Fruit fly (Drosophila melanogaster) whole organism, prepupa: ENCODE results near the gene Hsp26.

Experiments used
- CG10631 ChIP-seq: fragments of 200-800 bp; sonication (Bioruptor generic); optimal IDR thresholded peaks from 2 replicates; lab custom pipeline; 2016; ENCODE audit warnings: missing biosample characterization, missing genetic modification characterization
- CG10669 ChIP-seq: fragments of 200-800 bp; sonication (Bioruptor generic); optimal IDR thresholded peaks from 3 replicates; lab custom pipeline; 2018; ENCODE audit warnings: missing biosample characterization, mild to moderate bottlenecking, missing genetic modification characterization, moderate library complexity
- CG11294 ChIP-seq: fragments of 200-800 bp; sonication (Bioruptor generic); IDR thresholded peaks from 2 replicates; pipeline ENCODE4 v1.3.6; 2022; ENCODE audit warnings: missing biosample characterization, missing genetic modification characterization
- CG15336 ChIP-seq: fragments of 200-800 bp; sonication (Bioruptor generic); IDR thresholded peaks from 2 replicates; pipeline ENCODE4 v1.3.6; 2022; ENCODE audit warnings: missing biosample characterization, missing genetic modification characterization
- CG1621 ChIP-seq: fragments of 200-800 bp; sonication (Bioruptor generic); optimal IDR thresholded peaks from 3 replicates; lab custom pipeline; 2018; ENCODE audit warnings: missing biosample characterization, mild to moderate bottlenecking, missing genetic modification characterization
- CG16779 ChIP-seq: fragments of 200-800 bp; sonication (Bioruptor generic); optimal IDR thresholded peaks from 3 replicates; lab custom pipeline; 2017; ENCODE audit warnings: missing biosample characterization, mild to moderate bottlenecking, missing genetic modification characterization
- CG31627 ChIP-seq: fragments of 200-800 bp; sonication (Bioruptor generic); optimal IDR thresholded peaks from 3 replicates; lab custom pipeline; 2016; ENCODE audit warnings: missing biosample characterization, missing genetic modification characterization
- CG32006 ChIP-seq: fragments of 200-800 bp; sonication (Bioruptor generic); optimal IDR thresholded peaks from 3 replicates; lab custom pipeline; 2017; ENCODE audit warnings: missing biosample characterization, mild to moderate bottlenecking, missing genetic modification characterization
- CG34406 ChIP-seq: fragments of 200-800 bp; sonication (Bioruptor generic); optimal IDR thresholded peaks from 3 replicates; lab custom pipeline; 2016; ENCODE audit warnings: missing biosample characterization, missing genetic modification characterization
- CG3919 ChIP-seq: fragments of 200-800 bp; sonication (Bioruptor generic); optimal IDR thresholded peaks from 3 replicates; lab custom pipeline; 2016; ENCODE audit warnings: missing biosample characterization, missing genetic modification characterization
- CG6163 ChIP-seq: fragments of 200-800 bp; sonication (Bioruptor generic); IDR thresholded peaks from 3 replicates; pipeline ENCODE4 v1.3.6; 2022; ENCODE audit warnings: missing biosample characterization, missing genetic modification characterization
- CG6792 ChIP-seq: fragments of 200-800 bp; sonication (Bioruptor generic); optimal IDR thresholded peaks from 3 replicates; lab custom pipeline; 2016; ENCODE audit warnings: missing biosample characterization, missing genetic modification characterization
- CG6808 ChIP-seq: fragments of 200-800 bp; sonication (Bioruptor generic); optimal IDR thresholded peaks from 3 replicates; lab custom pipeline; 2017; ENCODE audit warnings: missing biosample characterization, missing genetic modification characterization, mild to moderate bottlenecking, moderate library complexity, missing genetic modification reagents
- CG6854 ChIP-seq: fragments of 200-800 bp; sonication (Bioruptor generic); optimal IDR thresholded peaks from 2 replicates; lab custom pipeline; 2017; ENCODE audit warnings: missing biosample characterization, mild to moderate bottlenecking, missing genetic modification characterization
- CG8119 ChIP-seq: fragments of 200-800 bp; sonication (Bioruptor generic); IDR thresholded peaks from 3 replicates; pipeline ENCODE4 v1.3.6; 2022; ENCODE audit warnings: missing biosample characterization, missing genetic modification characterization
- CG8632 ChIP-seq: fragments of 200-800 bp; sonication (Bioruptor generic); optimal IDR thresholded peaks from 3 replicates; lab custom pipeline; 2016; ENCODE audit warnings: missing biosample characterization, missing genetic modification characterization
- CG9139 ChIP-seq: fragments of 200-800 bp; sonication (Bioruptor generic); optimal IDR thresholded peaks from 3 replicates; lab custom pipeline; 2017; ENCODE audit warnings: missing biosample characterization, mild to moderate bottlenecking, missing genetic modification characterization
- Eip75B ChIP-seq: fragments of 200-800 bp; sonication (Bioruptor generic); optimal IDR thresholded peaks from 3 replicates; lab custom pipeline; 2016; ENCODE audit warnings: missing biosample characterization, missing genetic modification characterization
- Eip93F ChIP-seq: fragments of 200-800 bp; sonication (Bioruptor generic); optimal IDR thresholded peaks from 2 replicates; lab custom pipeline; 2016; ENCODE audit warnings: missing biosample characterization, mild to moderate bottlenecking, missing genetic modification characterization
- Ets21C ChIP-seq: fragments of 200-800 bp; sonication (Bioruptor generic); optimal IDR thresholded peaks from 3 replicates; lab custom pipeline; 2016; ENCODE audit warnings: missing biosample characterization, missing genetic modification characterization
- Ets96B ChIP-seq: fragments of 200-800 bp; optimal IDR thresholded peaks from 2 replicates; lab custom pipeline; 2019; ENCODE audit warnings: missing biosample characterization, mild to moderate bottlenecking, missing genetic modification characterization, moderate library complexity
- Gug ChIP-seq: fragments of 200-800 bp; sonication (Bioruptor generic); IDR thresholded peaks from 2 replicates; pipeline ENCODE4 v1.3.6; 2022; ENCODE audit warnings: missing biosample characterization, missing genetic modification characterization
- Hr4 ChIP-seq: fragments of 200-800 bp; sonication (Bioruptor generic); optimal IDR thresholded peaks from 3 replicates; lab custom pipeline; 2016; ENCODE audit warnings: missing biosample characterization, missing genetic modification characterization
- Lpt ChIP-seq: fragments of 200-800 bp; sonication (Bioruptor generic); optimal IDR thresholded peaks from 3 replicates; lab custom pipeline; 2016; ENCODE audit warnings: missing biosample characterization, missing genetic modification characterization
- OdsH ChIP-seq: fragments of 200-800 bp; sonication (Bioruptor generic); optimal IDR thresholded peaks from 3 replicates; lab custom pipeline; 2016; ENCODE audit warnings: missing biosample characterization, missing genetic modification characterization
- Smox ChIP-seq: fragments of 200-800 bp; sonication (Bioruptor generic); optimal IDR thresholded peaks from 3 replicates; lab custom pipeline; 2016; ENCODE audit warnings: missing biosample characterization, missing genetic modification characterization
- Sox102F ChIP-seq: fragments of 200-800 bp; sonication (Bioruptor generic); optimal IDR thresholded peaks from 2 replicates; lab custom pipeline; 2016; ENCODE audit warnings: missing biosample characterization, mild to moderate bottlenecking, missing genetic modification characterization
- Sox14 ChIP-seq: fragments of 200-800 bp; sonication (Bioruptor generic); optimal IDR thresholded peaks from 3 replicates; lab custom pipeline; 2016; ENCODE audit warnings: missing biosample characterization, missing genetic modification characterization
- Sox15 ChIP-seq: fragments of 200-800 bp; sonication (Bioruptor generic); optimal IDR thresholded peaks from 3 replicates; lab custom pipeline; 2016; ENCODE audit warnings: missing biosample characterization, missing genetic modification characterization
- cyc ChIP-seq: fragments of 200-800 bp; sonication (Bioruptor generic); optimal IDR thresholded peaks from 3 replicates; lab custom pipeline; 2016; ENCODE audit warnings: missing biosample characterization, missing genetic modification characterization
- dsx ChIP-seq: fragments of 200-800 bp; optimal IDR thresholded peaks from 3 replicates; lab custom pipeline; 2019; ENCODE audit warnings: missing biosample characterization, mild to moderate bottlenecking, missing genetic modification characterization, moderate library complexity; ENCODE audit not compliant: poor library complexity, severe bottlenecking
- eg ChIP-seq: fragments of 200-800 bp; sonication (Bioruptor generic); IDR thresholded peaks from 3 replicates; pipeline ENCODE4 v1.3.6; 2022; ENCODE audit warnings: missing biosample characterization, missing genetic modification characterization
- fd59A ChIP-seq: fragments of 200-800 bp; sonication (Bioruptor generic); optimal IDR thresholded peaks from 2 replicates; lab custom pipeline; 2017; ENCODE audit warnings: missing biosample characterization, mild to moderate bottlenecking, missing genetic modification characterization, missing genetic modification reagents
- fkh ChIP-seq: fragments of 200-800 bp; sonication (Bioruptor generic); optimal IDR thresholded peaks from 3 replicates; lab custom pipeline; 2017; ENCODE audit warnings: missing biosample characterization, mild to moderate bottlenecking, missing genetic modification characterization, moderate library complexity
- lz ChIP-seq: fragments of 200-800 bp; sonication (Bioruptor generic); optimal IDR thresholded peaks from 3 replicates; lab custom pipeline; 2016; ENCODE audit warnings: missing biosample characterization, missing genetic modification characterization
- net ChIP-seq: fragments of 200-800 bp; sonication (Bioruptor generic); optimal IDR thresholded peaks from 3 replicates; lab custom pipeline; 2016; ENCODE audit warnings: missing biosample characterization, missing genetic modification characterization
- pdm3 ChIP-seq: fragments of 200-800 bp; sonication (Bioruptor generic); optimal IDR thresholded peaks from 3 replicates; lab custom pipeline; 2016; ENCODE audit warnings: missing biosample characterization, missing genetic modification characterization
- salr ChIP-seq, 2 experiments: fragments of 200-800 bp; sonication (Bioruptor generic); optimal IDR thresholded peaks; 3 replicates each; lab custom pipeline; 2016 to 2018; ENCODE audit warnings: missing biosample characterization in 2 of 2, missing genetic modification characterization in 2 of 2, mild to moderate bottlenecking in 1 of 2
- spab ChIP-seq: fragments of 200-800 bp; sonication (Bioruptor generic); optimal IDR thresholded peaks from 2 replicates; lab custom pipeline; 2017; ENCODE audit warnings: missing biosample characterization, mild to moderate bottlenecking, missing genetic modification characterization, missing genetic modification reagents
- ss ChIP-seq, 2 experiments: fragments of 200-800 bp; sonication (Bioruptor generic); optimal IDR thresholded peaks; 2 replicates in 1 of 2; 3 replicates in 1 of 2; lab custom pipeline; 2017 to 2018; ENCODE audit warnings: mild to moderate bottlenecking in 2 of 2, missing biosample characterization in 2 of 2, missing genetic modification characterization in 2 of 2, moderate library complexity in 1 of 2
- svp ChIP-seq: fragments of 200-800 bp; sonication (Bioruptor generic); peaks from one replicate; lab custom pipeline; 2016; ENCODE audit warnings: missing biosample characterization, missing genetic modification characterization
- vri ChIP-seq: fragments of 200-800 bp; sonication (Bioruptor generic); optimal IDR thresholded peaks from 3 replicates; lab custom pipeline; 2016; ENCODE audit warnings: missing biosample characterization, mild to moderate bottlenecking, missing genetic modification characterization

Hsp26 gene

DNA sequence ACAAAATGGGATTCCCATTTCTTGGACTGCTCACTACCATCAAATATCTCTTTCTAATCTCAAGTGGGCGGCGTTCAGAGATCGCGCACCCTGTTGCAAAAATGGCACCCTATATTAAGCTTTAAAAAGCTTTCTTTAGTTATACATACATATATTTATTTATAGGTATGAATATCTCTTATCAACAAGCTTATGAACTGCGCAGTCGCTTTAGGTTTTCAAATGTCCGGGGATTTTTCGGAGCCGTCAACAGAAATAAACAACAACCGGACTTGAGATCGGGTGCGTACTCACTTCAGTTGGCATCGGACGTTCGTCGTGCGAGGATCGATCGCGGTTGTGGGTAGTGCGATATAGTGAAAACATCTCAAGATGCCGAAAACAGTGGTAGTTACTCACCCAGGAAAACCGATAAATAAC lies 27.9 kb downstream of the Hsp26 start, which contains the start of gene PGRP-LF (continued):
- TF ChIP-seq Sox14 (no peak), CG16779 (tag; lab: Kevin White, UChicago) (peak; percentile 58), OdsH (peak; percentile 38), Sox102F (peak; percentile 21)

DNA sequence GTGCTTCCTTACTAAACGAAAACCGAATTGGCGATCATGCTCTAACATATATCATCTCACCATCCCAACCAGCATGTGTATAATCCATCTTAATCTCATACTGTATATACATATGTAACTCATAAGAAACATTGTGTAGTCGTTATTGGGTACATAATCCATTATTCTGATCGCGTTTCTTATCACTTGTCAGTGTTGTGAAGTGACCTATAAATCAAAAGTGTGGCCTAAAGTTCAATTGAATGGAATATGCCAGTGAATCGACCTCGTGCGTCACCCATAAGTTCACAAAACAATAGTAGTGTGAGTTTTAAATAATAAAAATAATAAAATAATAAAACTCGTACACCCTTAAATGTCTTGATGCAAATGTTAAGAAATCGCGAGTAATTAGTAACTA lies 32.1 kb downstream of the Hsp26 start:
- TF ChIP-seq svp = peak; percentile 69
- no peak for TF ChIP-seq CG8119 (GFP tag; lab: Robert Waterston, UW)
- TF ChIP-seq, all 60 proteins: peak for 1

DNA sequence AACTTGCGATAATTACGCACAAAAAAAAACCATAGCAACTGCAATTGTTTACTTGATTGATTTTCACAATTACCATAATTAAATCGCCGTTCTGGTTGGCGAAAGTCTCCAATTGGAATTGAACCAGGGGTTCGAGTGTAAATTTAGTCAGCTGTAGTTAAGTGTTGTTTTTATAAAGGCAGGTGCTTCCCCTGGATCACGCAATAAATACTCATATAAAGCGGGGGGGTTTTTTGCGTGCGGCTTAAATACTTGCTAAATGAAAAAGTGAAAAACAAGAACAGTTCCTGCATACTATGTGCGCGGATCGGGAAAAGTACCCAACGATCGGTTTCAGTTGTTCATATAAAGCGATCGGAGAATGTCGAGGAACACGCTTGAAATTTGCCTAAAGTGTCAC lies 33.3 kb downstream of the Hsp26 start:
- TF ChIP-seq CG6792 (no peak), lz (GFP tag; lab: Kevin White, UChicago) (no peak), net (GFP tag; lab: Kevin White, UChicago) (no peak), spab (GFP tag; lab: Kevin White, UChicago) (no peak), CG3919 (GFP tag; lab: Kevin White, UChicago) (no peak)

DNA sequence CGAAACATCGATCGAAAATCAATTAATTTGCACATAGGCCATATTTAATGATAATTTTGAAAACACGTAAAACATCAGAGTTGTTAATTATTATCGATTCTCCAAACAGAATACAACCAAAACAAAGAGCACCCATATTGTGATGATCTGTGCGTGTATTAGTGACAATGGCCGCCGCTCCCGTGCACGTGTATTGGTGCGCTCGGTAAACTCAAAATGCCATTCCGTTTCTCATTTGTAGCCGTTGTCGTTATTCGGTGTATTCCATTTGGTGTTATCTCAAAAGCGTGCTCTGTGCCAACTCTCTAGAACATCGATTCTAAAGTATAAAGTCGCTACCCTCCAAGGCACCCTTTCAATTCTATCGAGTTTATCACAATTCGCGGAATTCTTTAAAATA lies 36.4 kb downstream of the Hsp26 start:
- TF ChIP-seq fkh (GFP tag; lab: Kevin White, UChicago) (peak; percentile 34), Sox102F (no peak), dsx (GFP tag; lab: Kevin White, UChicago) (no peak), OdsH (no peak), svp (peak; percentile 21), CG34406 (GFP tag; lab: Kevin White, UChicago) (no peak), fd59A (GFP tag; lab: Kevin White, UChicago) (no peak), spab (GFP tag; lab: Kevin White, UChicago) (no peak), Eip93F (GFP tag; lab: Kevin White, UChicago) (no peak), Ets96B (tag; lab: Kevin White, UChicago) (no peak), Sox15 (GFP tag; lab: Kevin White, UChicago) (no peak), CG10669 (GFP tag; lab: Kevin White, UChicago) (no peak), Sox14 (peak; percentile 22), CG6792 (no peak), Hr4 (GFP tag; lab: Kevin White, UChicago) (no peak), CG32006 (GFP tag; lab: Kevin White, UChicago) (no peak), CG1621 (tag; lab: Kevin White, UChicago) (no peak)

DNA sequence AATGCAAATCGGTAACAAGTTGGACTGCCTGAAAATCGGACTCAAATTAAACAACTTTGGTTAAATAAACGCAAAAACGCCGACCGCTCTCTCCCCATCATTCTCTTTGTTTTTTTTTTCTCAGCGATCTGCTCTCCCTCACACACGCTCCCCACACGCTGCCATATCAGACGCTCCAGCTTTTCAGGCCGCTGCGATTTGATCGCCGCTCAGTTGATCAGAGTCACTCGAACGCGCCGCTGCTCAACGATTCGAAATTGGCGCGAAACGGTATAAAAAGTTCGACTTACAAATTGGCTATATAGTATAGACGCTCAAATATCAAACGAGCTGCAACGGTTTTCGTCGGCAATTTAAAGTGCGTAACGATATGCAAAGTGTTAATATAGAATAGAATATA lies 37.0 kb downstream of the Hsp26 start:
- TF ChIP-seq dsx (GFP tag; lab: Kevin White, UChicago) (no peak), salr (GFP tag; optimal IDR thresholded peaks at IDR 0.05; lab: Kevin White, UChicago) (no peak), CG10631 (no peak), Hr4 (GFP tag; lab: Kevin White, UChicago) (no peak), Gug (GFP tag; lab: Robert Waterston, UW) (no peak), Lpt (GFP tag; lab: Kevin White, UChicago) (no peak), spab (GFP tag; lab: Kevin White, UChicago) (no peak), net (GFP tag; lab: Kevin White, UChicago) (no peak), CG6163 (GFP tag; lab: Robert Waterston, UW) (peak; percentile 61; the same call in 2 of the 3 replicates), cyc (GFP tag; lab: Kevin White, UChicago) (no peak), Eip93F (GFP tag; lab: Kevin White, UChicago) (no peak), CG10669 (GFP tag; lab: Kevin White, UChicago) (no peak), CG34406 (GFP tag; lab: Kevin White, UChicago) (no peak), CG11294 (GFP tag; lab: Robert Waterston, UW) (no peak), svp (peak; percentile 78), CG6854 (GFP tag; lab: Kevin White, UChicago) (peak; percentile 51), CG8632 (GFP tag; lab: Kevin White, UChicago) (no peak), Smox (GFP tag; lab: Kevin White, UChicago) (no peak), CG6808 (GFP tag; lab: Kevin White, UChicago) (no peak), CG31627 (GFP tag; lab: Kevin White, UChicago) (no peak), Eip75B (no peak), ss (GFP tag; optimal IDR thresholded peaks at IDR 0.05; lab: Kevin White, UChicago) (no peak), Ets21C (GFP tag; lab: Kevin White, UChicago) (no peak), vri (GFP tag; lab: Kevin White, UChicago) (no peak), CG15336 (GFP tag; lab: Robert Waterston, UW) (no peak), Sox14 (no peak), Sox15 (GFP tag; lab: Kevin White, UChicago) (no peak), CG6792 (no peak), CG9139 (GFP tag; lab: Kevin White, UChicago) (peak; percentile 9), eg (GFP tag; lab: Robert Waterston, UW) (peak; percentile 37; the same call in 1 of the 3 replicates), pdm3 (GFP tag; lab: Kevin White, UChicago) (no peak)
